Fruit fly (Drosophila melanogaster): ENCODE results near the gene Tango4.

DNA sequence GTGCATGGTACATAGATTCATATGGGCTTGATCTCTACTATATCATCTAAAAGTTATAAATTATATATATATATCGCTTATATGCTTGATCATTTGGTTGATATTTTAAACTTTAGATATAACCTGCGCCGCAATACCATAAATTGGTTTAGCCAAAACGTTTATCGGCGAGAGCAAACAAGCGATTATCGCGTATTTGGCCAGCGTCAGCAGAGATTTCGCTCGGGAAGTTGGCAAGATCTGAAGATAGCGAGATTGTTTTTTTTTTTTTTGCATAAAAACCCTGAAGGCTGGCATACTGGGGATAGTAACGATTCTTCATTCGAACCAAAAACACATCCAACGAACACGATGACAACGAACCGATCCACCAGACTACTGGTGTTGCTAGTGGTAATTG, 38.6 kb downstream of the Tango4 start, which contains the start of gene Muc11A:
- no peak for TF ChIP-seq CG16779 (tag; optimal IDR thresholded peaks at IDR 0.05)
- TF ChIP-seq CG9139 (GFP tag; optimal IDR thresholded peaks at IDR 0.05) = no peak
- no peak for TF ChIP-seq topi (GFP tag; optimal IDR thresholded peaks at IDR 0.05)
- no peak for TF ChIP-seq CG8119 (GFP tag; IDR thresholded peaks at IDR 0.05)
- no peak for TF ChIP-seq CG7368 (GFP tag; optimal IDR thresholded peaks at IDR 0.05)
- TF ChIP-seq CG15336 (GFP tag; IDR thresholded peaks at IDR 0.05) = no peak
- no peak for TF ChIP-seq lz (GFP tag; optimal IDR thresholded peaks at IDR 0.05)
- TF ChIP-seq Sox102F (GFP tag; optimal IDR thresholded peaks at IDR 0.05) = no peak
